Fruit fly (Drosophila melanogaster): ENCODE results near the gene CG9368.

CG9368 gene

DNA sequence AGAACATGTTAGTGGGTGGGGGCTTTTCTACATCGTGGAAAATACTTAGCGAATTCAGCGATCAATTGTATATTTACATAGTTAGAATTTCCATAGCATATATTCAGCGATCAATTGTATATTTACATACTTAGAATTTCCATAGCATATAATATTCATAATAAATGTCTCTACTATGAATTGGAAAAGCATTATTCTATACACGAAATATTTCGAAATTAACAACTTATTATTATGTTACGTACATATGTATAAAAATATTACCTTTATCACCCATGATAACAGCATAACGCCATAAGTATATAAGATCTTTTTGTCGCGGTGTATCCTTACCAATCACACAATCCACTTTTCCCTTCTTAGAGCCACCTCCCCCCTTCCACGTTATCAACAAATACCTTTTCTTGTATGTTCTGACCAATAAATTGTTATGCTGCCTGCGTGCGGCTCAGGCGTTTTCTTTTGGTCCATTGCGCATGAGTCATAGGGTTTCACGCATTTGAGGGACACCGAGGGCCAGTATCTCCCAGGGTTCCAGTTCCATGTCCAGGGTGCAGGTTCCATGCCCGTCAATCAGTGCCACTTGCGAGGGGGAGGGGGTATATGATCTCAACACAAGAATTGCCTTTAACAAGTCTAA lies 35.5 kb downstream of the CG9368 start (continued):
- TF ChIP-seq phol (tag; optimal IDR thresholded peaks at IDR 0.05) (peak; percentile 80), Abd-B (GFP tag; optimal IDR thresholded peaks at IDR 0.05) (peak; percentile 17), CG13424 (tag; optimal IDR thresholded peaks at IDR 0.05) (peak; percentile 59), Stat92E (GFP tag; optimal IDR thresholded peaks at IDR 0.05) (peak in 1 of 3 experiments; percentile 66), CG4730 (GFP tag; IDR thresholded peaks at IDR 0.05) (no peak), CG10209 (GFP tag; optimal IDR thresholded peaks at IDR 0.05) (peak; percentile 65), sc (optimal IDR thresholded peaks at IDR 0.05) (no peak), sc (GFP tag; optimal IDR thresholded peaks at IDR 0.05) (peak; percentile 51), caup (GFP tag; optimal IDR thresholded peaks at IDR 0.05; ENCODE audit: severe bottlenecking) (no peak), CG10565 (GFP tag; optimal IDR thresholded peaks at IDR 0.05) (no peak), Sin3A (optimal IDR thresholded peaks at IDR 0.05) (no peak), chn (GFP tag; optimal IDR thresholded peaks at IDR 0.05) (no peak), CG2116 (GFP tag; optimal IDR thresholded peaks at IDR 0.05) (peak; percentile 48), ind (GFP tag; optimal IDR thresholded peaks at IDR 0.05) (no peak), repo (GFP tag; optimal IDR thresholded peaks at IDR 0.05) (no peak), CG8478 (optimal IDR thresholded peaks at IDR 0.05) (no peak), Dll (GFP tag; IDR thresholded peaks at IDR 0.05; ENCODE audit: partially characterized antibody) (no peak), HHEX (GFP tag; optimal IDR thresholded peaks at IDR 0.05) (no peak), nerfin-1 (tag; optimal IDR thresholded peaks at IDR 0.05) (peak; percentile 49), CG30431 (GFP tag; optimal IDR thresholded peaks at IDR 0.05) (peak; percentile 59), mirr (GFP tag; optimal IDR thresholded peaks at IDR 0.05) (no peak), Chrac-16 (GFP tag; optimal IDR thresholded peaks at IDR 0.05) (peak; percentile 48), Adf1 (GFP tag; IDR thresholded peaks at IDR 0.05) (no peak), mam (GFP tag; optimal IDR thresholded peaks at IDR 0.05) (no peak), CG3838 (GFP tag; optimal IDR thresholded peaks at IDR 0.05) (no peak), MESR4 (GFP tag; optimal IDR thresholded peaks at IDR 0.05) (no peak), sna (GFP tag; IDR thresholded peaks at IDR 0.05; ENCODE audit: partially characterized antibody) (no peak), ssp (GFP tag; IDR thresholded peaks at IDR 0.05) (no peak), gsb-n (tag; optimal IDR thresholded peaks at IDR 0.05) (peak; percentile 68), eyg (GFP tag; optimal IDR thresholded peaks at IDR 0.05) (no peak), Elba2 (GFP tag; optimal IDR thresholded peaks at IDR 0.05) (peak; percentile 27), row (GFP tag; IDR thresholded peaks at IDR 0.05) (peak; percentile 66), ftz-f1 (GFP tag; optimal IDR thresholded peaks at IDR 0.05) (no peak), lab (GFP tag; optimal IDR thresholded peaks at IDR 0.05) (no peak), CG6254 (GFP tag; optimal IDR thresholded peaks at IDR 0.05) (peak; percentile 43), jing (GFP tag; optimal IDR thresholded peaks at IDR 0.05) (peak; percentile 10), Bgb (GFP tag; IDR thresholded peaks at IDR 0.05; ENCODE audit: partially characterized antibody) (no peak), CG4424 (GFP tag; optimal IDR thresholded peaks at IDR 0.05) (peak; percentile 60), Nf-YB (GFP tag; optimal IDR thresholded peaks at IDR 0.05) (peak; percentile 56), Jarid2 (GFP tag; optimal IDR thresholded peaks at IDR 0.05) (no peak), CG8765 (GFP tag; IDR thresholded peaks at IDR 0.05) (peak; percentile 43; the same call in 1 of the 2 replicates), CG15011 (GFP tag; optimal IDR thresholded peaks at IDR 0.05) (no peak), Vsx1 (GFP tag; optimal IDR thresholded peaks at IDR 0.05) (peak; percentile 13), nau (GFP tag; optimal IDR thresholded peaks at IDR 0.05) (no peak), CG14860 (GFP tag; IDR thresholded peaks at IDR 0.05; ENCODE audit: partially characterized antibody) (no peak), CG12299 (tag; optimal IDR thresholded peaks at IDR 0.05) (no peak), PHDP (tag; optimal IDR thresholded peaks at IDR 0.05) (peak; percentile 3), D19A (tag; optimal IDR thresholded peaks at IDR 0.05) (peak; percentile 59), CG2199 (GFP tag; IDR thresholded peaks at IDR 0.05) (peak; percentile 27; the same call in 1 of the 3 replicates), CG15269 (tag; optimal IDR thresholded peaks at IDR 0.05) (no peak)
